Fruit fly (Drosophila melanogaster) whole organism, pupa: ENCODE results near the gene bves.

Source experiments
- CG10348 ChIP-seq: fragments of 200-800 bp; sonication (Bioruptor generic); IDR thresholded peaks from 2 replicates; pipeline ENCODE4 v1.3.6; 2022; ENCODE audit warnings: missing biosample characterization, missing genetic modification characterization
- CG12605 ChIP-seq: fragments of 200-800 bp; sonication (Bioruptor generic); IDR thresholded peaks from 2 replicates; pipeline ENCODE4 v1.3.6; 2022; ENCODE audit warnings: missing biosample characterization, missing genetic modification characterization
- CG13204 ChIP-seq: fragments of 200-800 bp; sonication (Bioruptor generic); optimal IDR thresholded peaks from 2 replicates; lab custom pipeline; 2018; ENCODE audit warnings: missing biosample characterization, mild to moderate bottlenecking, missing genetic modification characterization, moderate library complexity
- CG14655 ChIP-seq: fragments of 200-800 bp; sonication (Bioruptor generic); optimal IDR thresholded peaks from 3 replicates; lab custom pipeline; 2017; ENCODE audit warnings: mild to moderate bottlenecking, missing biosample characterization, missing genetic modification reagents, missing genetic modification characterization
- CG15710 ChIP-seq: fragments of 200-800 bp; sonication (Bioruptor generic); optimal IDR thresholded peaks from 2 replicates; lab custom pipeline; 2018; ENCODE audit warnings: missing biosample characterization, mild to moderate bottlenecking, missing genetic modification characterization, moderate library complexity
- CG17806 ChIP-seq: fragments of 200-800 bp; sonication (Bioruptor generic); optimal IDR thresholded peaks from 2 replicates; lab custom pipeline; 2018; ENCODE audit warnings: missing biosample characterization, mild to moderate bottlenecking, missing genetic modification characterization, moderate library complexity
- CG32121 ChIP-seq: fragments of 200-800 bp; sonication (Bioruptor generic); IDR thresholded peaks from 2 replicates; pipeline ENCODE4 v1.3.6; 2022; ENCODE audit warnings: missing biosample characterization, missing genetic modification characterization
- CG34367 ChIP-seq: fragments of 200-800 bp; sonication (Bioruptor generic); optimal IDR thresholded peaks from 2 replicates; lab custom pipeline; 2018; ENCODE audit warnings: missing biosample characterization, mild to moderate bottlenecking, missing genetic modification characterization
- CG4496 ChIP-seq: fragments of 200-800 bp; sonication (Bioruptor generic); IDR thresholded peaks from 3 replicates; pipeline ENCODE4 v1.3.6; 2022; ENCODE audit warnings: missing biosample characterization, missing genetic modification characterization
- CG8159 ChIP-seq: fragments of 200-800 bp; sonication (Bioruptor generic); optimal IDR thresholded peaks from 3 replicates; lab custom pipeline; 2018; ENCODE audit warnings: missing biosample characterization, mild to moderate bottlenecking, missing genetic modification characterization, moderate library complexity
- CG8301 ChIP-seq: fragments of 200-800 bp; sonication (Bioruptor generic); optimal IDR thresholded peaks from 2 replicates; lab custom pipeline; 2018; ENCODE audit warnings: missing biosample characterization, mild to moderate bottlenecking, missing genetic modification characterization
- CG9948 ChIP-seq: fragments of 200-800 bp; sonication (Bioruptor generic); optimal IDR thresholded peaks from 2 replicates; lab custom pipeline; 2018; ENCODE audit warnings: missing biosample characterization, mild to moderate bottlenecking, missing genetic modification characterization, moderate library complexity
- D1 ChIP-seq: fragments of 200-800 bp; sonication (Bioruptor generic); optimal IDR thresholded peaks from 2 replicates; lab custom pipeline; 2018; ENCODE audit warnings: missing biosample characterization, mild to moderate bottlenecking, missing genetic modification characterization, moderate library complexity
- EcR ChIP-seq: fragments of 200-800 bp; sonication (Bioruptor generic); optimal IDR thresholded peaks from 3 replicates; lab custom pipeline; 2019; ENCODE audit warnings: missing biosample characterization, missing genetic modification characterization, mild to moderate bottlenecking, moderate library complexity, missing genetic modification reagents
- Ets98B ChIP-seq: fragments of 200-800 bp; sonication (Bioruptor generic); IDR thresholded peaks from 2 replicates; pipeline ENCODE4 v1.3.6; 2022; ENCODE audit warnings: missing biosample characterization, missing genetic modification characterization
- Pif1A ChIP-seq: fragments of 200-800 bp; sonication (Bioruptor generic); optimal IDR thresholded peaks from 3 replicates; lab custom pipeline; 2016; ENCODE audit warnings: missing biosample characterization, missing genetic modification characterization
- Pif1B ChIP-seq: fragments of 200-800 bp; sonication (Bioruptor generic); optimal IDR thresholded peaks from 3 replicates; lab custom pipeline; 2016; ENCODE audit warnings: missing biosample characterization, missing genetic modification characterization
- Snoo ChIP-seq: fragments of 200-800 bp; sonication (Bioruptor generic); optimal IDR thresholded peaks from 3 replicates; lab custom pipeline; 2017; ENCODE audit warnings: missing biosample characterization, mild to moderate bottlenecking, missing genetic modification characterization, inconsistent platforms
- fd96Ca ChIP-seq: fragments of 200-800 bp; sonication (Bioruptor generic); IDR thresholded peaks from 3 replicates; pipeline ENCODE4 v1.3.6; 2022; ENCODE audit warnings: missing biosample characterization, missing genetic modification characterization
- gl ChIP-seq: fragments of 200-800 bp; sonication (Bioruptor generic); optimal IDR thresholded peaks from 2 replicates; lab custom pipeline; 2018; ENCODE audit warnings: missing biosample characterization, mild to moderate bottlenecking, missing genetic modification characterization
- rn ChIP-seq: fragments of 200-800 bp; sonication (Bioruptor generic); IDR thresholded peaks from 2 replicates; pipeline ENCODE4 v1.3.6; 2022; ENCODE audit warnings: missing biosample characterization, missing genetic modification characterization

The bves gene

DNA sequence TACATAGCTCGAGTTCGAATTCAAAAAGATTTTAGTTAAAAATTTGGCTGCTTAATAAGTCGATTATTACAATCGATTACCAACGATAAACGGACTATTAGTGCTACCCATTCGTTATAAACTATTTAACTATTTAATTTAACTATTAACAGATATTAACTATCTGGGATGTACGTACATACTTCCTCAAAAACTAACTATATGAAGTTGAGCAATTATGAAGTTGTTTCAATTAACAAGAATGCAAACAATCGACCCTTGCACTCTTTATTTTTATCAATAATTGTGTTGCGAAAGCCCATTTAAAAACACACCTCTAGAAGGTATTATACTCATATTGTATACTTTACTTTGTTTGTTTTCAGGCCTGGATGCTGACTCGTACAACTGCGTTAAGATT lies 52.5 kb downstream of the bves start, which contains the start of gene CG1503:
TSS of gene CG1503 (minus strand) at position 101 of the 400 bp plus-strand sequence.
- TF ChIP-seq fd96Ca (GFP tag; lab: Robert Waterston, UW), result no peak
- no peak for TF ChIP-seq CG4496
- TF ChIP-seq Snoo, result no peak
- no peak for TF ChIP-seq CG10348
- TF ChIP-seq CG34367 (tag; lab: Kevin White, UChicago), result no peak
- no peak for TF ChIP-seq CG13204 (GFP tag; lab: Kevin White, UChicago)
- TF ChIP-seq Pif1A (GFP tag; lab: Kevin White, UChicago), result no peak
- no peak for TF ChIP-seq gl (tag; lab: Kevin White, UChicago)
- no peak for TF ChIP-seq rn (GFP tag; lab: Robert Waterston, UW)
- no peak for TF ChIP-seq CG9948 (tag; lab: Kevin White, UChicago)
- no peak for TF ChIP-seq Ets98B
- TF ChIP-seq CG8159 (tag; lab: Kevin White, UChicago), result no peak

- TF ChIP-seq D1 (no peak), CG17806 (tag; lab: Kevin White, UChicago) (no peak), CG8301 (no peak), Pif1A (GFP tag; lab: Kevin White, UChicago) (no peak), CG15710 (no peak), CG10348 (no peak), Pif1B (GFP tag; lab: Kevin White, UChicago) (no peak), CG34367 (tag; lab: Kevin White, UChicago) (no peak)
- TF ChIP-seq, all 21 proteins: peak for 0
These were observed 63.2 kb downstream of the bves start, which contains the start of the genes unc and CG15445 for dm6 chrX:21116864-21117464. Gene unc, minus strand, starts transcription at chrX:21116914. Gene CG15445, plus strand, starts transcription at chrX:21117159.

DNA sequence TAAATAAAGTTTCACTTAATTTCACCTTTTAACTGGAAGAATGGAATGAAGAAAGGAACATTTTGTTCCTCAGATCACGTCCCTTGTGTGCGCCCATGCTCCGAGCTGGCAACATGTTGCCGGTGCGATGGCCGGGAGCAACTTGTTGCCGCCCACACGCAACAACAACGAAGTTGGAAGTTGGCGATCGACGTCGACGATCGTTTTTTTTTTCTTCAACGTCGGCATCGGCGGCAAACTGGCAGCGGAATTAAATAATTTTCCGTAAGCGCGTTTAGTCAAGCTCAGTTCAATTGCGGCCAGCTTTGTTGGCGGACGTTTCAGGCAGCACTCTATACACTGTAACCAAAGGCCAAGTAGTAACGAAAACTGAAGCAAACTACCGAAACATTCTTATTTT lies 69.7 kb downstream of the bves start, which contains the start of gene ldd:
TSS of gene ldd (plus strand) at position 136 of the 400 bp plus-strand sequence.
- TF ChIP-seq CG12605 (GFP tag; lab: Robert Waterston, UW), result no peak
- peak; percentile 18 for TF ChIP-seq EcR
- TF ChIP-seq Snoo, result no peak
- TF ChIP-seq CG8301, result no peak
- no peak for TF ChIP-seq Pif1B (GFP tag; lab: Kevin White, UChicago)
- TF ChIP-seq CG32121, result no peak
- TF ChIP-seq CG34367 (tag; lab: Kevin White, UChicago), result no peak
- peak; percentile 73 for TF ChIP-seq CG13204 (GFP tag; lab: Kevin White, UChicago)
- no peak for TF ChIP-seq CG8159 (tag; lab: Kevin White, UChicago)
- TF ChIP-seq Ets98B, result 0 out of 2 replicates have a peak, but pooled peaks have one; percentile 7

DNA sequence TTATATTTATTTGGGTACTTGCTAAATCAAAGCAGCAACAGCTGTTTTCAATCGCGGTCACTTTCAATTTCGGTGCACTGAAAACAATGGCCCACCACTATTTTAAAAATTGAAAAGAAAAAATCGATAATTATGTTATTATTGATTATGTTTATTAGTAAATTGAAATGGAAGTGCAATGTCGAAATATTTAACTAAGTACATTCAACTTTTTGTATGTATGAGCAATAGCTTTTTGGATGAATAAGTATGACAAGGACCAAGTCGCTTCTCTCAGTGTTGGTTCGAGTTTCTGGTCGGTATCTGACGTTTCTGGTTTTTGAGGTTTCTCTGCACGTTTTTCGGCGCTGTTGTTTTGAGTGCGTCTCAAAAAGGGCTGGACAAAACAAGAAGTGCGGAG lies 70.4 kb downstream of the bves start:
- peak; percentile 50; the same call in 1 of the 3 replicates for TF ChIP-seq fd96Ca (GFP tag; lab: Robert Waterston, UW)
- peak; percentile 78 for TF ChIP-seq CG8159 (tag; lab: Kevin White, UChicago)
- TF ChIP-seq Pif1A (GFP tag; lab: Kevin White, UChicago), result peak; percentile 79
- peak; percentile 73 for TF ChIP-seq CG32121
- peak; percentile 75; the same call in 2 of the 3 replicates for TF ChIP-seq CG4496
- TF ChIP-seq CG13204 (GFP tag; lab: Kevin White, UChicago), result no peak
- TF ChIP-seq gl (tag; lab: Kevin White, UChicago), result peak; percentile 2
- TF ChIP-seq Pif1B (GFP tag; lab: Kevin White, UChicago), result peak; percentile 64
- peak; percentile 70 for TF ChIP-seq Ets98B
- peak; percentile 65 for TF ChIP-seq CG17806 (tag; lab: Kevin White, UChicago)
- TF ChIP-seq CG10348, result no peak
- no peak for TF ChIP-seq EcR
- TF ChIP-seq CG14655 (GFP tag; lab: Kevin White, UChicago), result peak; percentile 65
- TF ChIP-seq CG12605 (GFP tag; lab: Robert Waterston, UW), result peak; percentile 17; the same call in 1 of the 2 replicates
- peak; percentile 70 for TF ChIP-seq CG15710
- TF ChIP-seq CG34367 (tag; lab: Kevin White, UChicago), result peak; percentile 51
- TF ChIP-seq D1, result no peak
- TF ChIP-seq CG9948 (tag; lab: Kevin White, UChicago), result peak; percentile 59
- peak; percentile 49 for TF ChIP-seq CG8301
- peak; percentile 85 for TF ChIP-seq Snoo
- peak; percentile 67 for TF ChIP-seq rn (GFP tag; lab: Robert Waterston, UW)

- TF ChIP-seq Pif1B (GFP tag; lab: Kevin White, UChicago) (no peak), CG10348 (no peak), CG34367 (tag; lab: Kevin White, UChicago) (no peak), CG8159 (tag; lab: Kevin White, UChicago) (no peak), CG12605 (GFP tag; lab: Robert Waterston, UW) (no peak), Pif1A (GFP tag; lab: Kevin White, UChicago) (no peak), CG13204 (GFP tag; lab: Kevin White, UChicago) (no peak), CG8301 (no peak), CG9948 (tag; lab: Kevin White, UChicago) (no peak), Ets98B (no peak), rn (GFP tag; lab: Robert Waterston, UW) (no peak), D1 (no peak), CG15710 (no peak), CG14655 (GFP tag; lab: Kevin White, UChicago) (no peak)
These were observed 72.3 kb downstream of the bves start for dm6 chrX:21125966-21126553.

- no peak for TF ChIP-seq Pif1A (GFP tag; lab: Kevin White, UChicago)
- no peak for TF ChIP-seq Snoo
These were observed 73.0 kb downstream of the bves start for dm6 chrX:21126790-21127189.
